Fruit fly (Drosophila melanogaster) whole organism, wandering third instar larva: ENCODE data around the gene pigeon.

ENCODE experiments used
- Abd-B ChIP-seq: fragments of >200 bp; optimal IDR thresholded peaks from 2 replicates; lab custom pipeline; 2017; ENCODE audit warnings: missing biosample characterization, missing genetic modification characterization
- psq ChIP-seq: fragments of 200-800 bp; sonication (Bioruptor generic); optimal IDR thresholded peaks from 3 replicates; lab custom pipeline; 2017; ENCODE audit warnings: missing biosample characterization, mild to moderate bottlenecking, missing genetic modification characterization, moderate library complexity

dm6 chr2L:19136735-19137134 lies 49.1 kb upstream of the pigeon start:
- TF ChIP-seq psq (peak; percentile 100), Abd-B (GFP tag; lab: Kevin White, UChicago) (no peak)
